Worm (Caenorhabditis elegans): ENCODE measurements around the gene F40G9.9.

F40G9.9 gene

ce11 chrIII:194160-194559 is 22.6 kb upstream of the F40G9.9 start, which contains the start of gene F40G9.17:
F40G9.17 (plus strand) TSS chrIII:194460.
- TF ChIP-seq hnd-1 (tag; optimal IDR thresholded peaks at IDR 0.05) (no peak), scrt-1 (GFP tag; IDR thresholded peaks at IDR 0.05) (no peak), ets-7 (tag; optimal IDR thresholded peaks at IDR 0.05) (no peak), tra-4 (tag; optimal IDR thresholded peaks at IDR 0.05) (no peak), hmg-4 (GFP tag; optimal IDR thresholded peaks at IDR 0.05) (no peak), flt-1 (GFP tag; IDR thresholded peaks at IDR 0.05) (no peak), tbx-11 (GFP tag; IDR thresholded peaks at IDR 0.05) (no peak), B0310.2 (tag; optimal IDR thresholded peaks at IDR 0.05) (no peak), ceh-13 (GFP tag; optimal IDR thresholded peaks at IDR 0.05) (no peak), aly-1 (tag; optimal IDR thresholded peaks at IDR 0.05) (no peak), ceh-36 (tag; optimal IDR thresholded peaks at IDR 0.05) (no peak), hmbx-1 (tag; optimal IDR thresholded peaks at IDR 0.05) (no peak), tbx-37 (GFP tag; conservative IDR thresholded peaks at IDR 0.05) (no peak), F13C5.2 (tag; optimal IDR thresholded peaks at IDR 0.05) (no peak), ama-1 (optimal IDR thresholded peaks at IDR 0.05) (no peak), sea-1 (GFP tag; conservative IDR thresholded peaks at IDR 0.05) (no peak), pes-1 (GFP tag; IDR thresholded peaks at IDR 0.05) (no peak)

DNA sequence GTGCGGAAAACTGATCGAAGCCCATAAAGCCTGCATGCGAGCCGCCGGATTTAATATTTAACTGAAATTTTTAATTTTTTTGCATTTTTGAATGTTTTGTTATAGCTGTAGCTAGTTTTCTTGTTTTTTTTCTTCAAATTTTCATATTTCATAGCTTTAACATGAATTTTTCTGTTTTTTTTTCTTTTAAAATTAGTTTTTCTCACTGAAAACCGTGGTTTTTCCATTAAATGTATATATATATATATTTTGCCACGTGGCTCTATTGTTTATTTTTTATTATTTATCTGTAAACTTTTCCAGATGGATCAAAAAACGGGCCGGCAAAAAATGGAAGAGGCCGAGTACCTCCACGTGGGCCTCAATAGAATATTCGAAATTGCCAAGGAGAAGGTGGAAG is 20.3 kb upstream of the F40G9.9 start, which contains the start of gene sec-20:
Gene sec-20 (plus strand): TSS at position 301 of the 400 bp plus-strand sequence.
- TF ChIP-seq pes-1 (GFP tag; IDR thresholded peaks at IDR 0.05) (no peak), sea-1 (GFP tag; conservative IDR thresholded peaks at IDR 0.05) (no peak), tbx-37 (GFP tag; conservative IDR thresholded peaks at IDR 0.05) (no peak), ceh-36 (tag; optimal IDR thresholded peaks at IDR 0.05) (no peak), ama-1 (optimal IDR thresholded peaks at IDR 0.05) (no peak), tra-4 (tag; optimal IDR thresholded peaks at IDR 0.05) (no peak), aly-1 (tag; optimal IDR thresholded peaks at IDR 0.05) (no peak), scrt-1 (GFP tag; IDR thresholded peaks at IDR 0.05) (no peak), tbx-11 (GFP tag; IDR thresholded peaks at IDR 0.05) (no peak), ets-7 (tag; optimal IDR thresholded peaks at IDR 0.05) (no peak), flt-1 (GFP tag; IDR thresholded peaks at IDR 0.05) (no peak), B0310.2 (tag; optimal IDR thresholded peaks at IDR 0.05) (no peak), hmbx-1 (tag; optimal IDR thresholded peaks at IDR 0.05) (no peak), hmg-4 (GFP tag; optimal IDR thresholded peaks at IDR 0.05) (no peak), ceh-13 (GFP tag; optimal IDR thresholded peaks at IDR 0.05) (no peak)

DNA sequence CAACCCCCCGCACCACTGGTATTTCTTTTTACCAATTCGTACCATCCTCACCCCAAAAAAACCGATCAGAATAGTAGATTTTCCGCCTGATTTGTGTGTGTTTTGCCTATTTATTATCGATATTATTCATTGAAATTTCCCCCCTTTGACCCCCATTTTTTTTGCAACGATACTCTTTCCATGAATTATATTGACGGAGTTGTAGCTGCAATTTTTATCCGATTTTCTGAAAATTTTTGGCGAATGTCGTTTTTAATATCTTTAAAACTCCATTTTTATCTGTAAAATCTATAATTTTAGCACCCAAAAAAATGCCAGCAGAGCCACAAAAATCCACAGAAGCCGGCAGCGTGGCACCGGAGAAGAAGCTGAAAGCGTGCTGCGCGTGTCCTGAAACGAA is 19.2 kb upstream of the F40G9.9 start, which contains the start of gene cox-17:
Gene cox-17 (plus strand): TSS at position 301 of the 400 bp plus-strand sequence.
- TF ChIP-seq sea-1 (GFP tag; conservative IDR thresholded peaks at IDR 0.05) (no peak), aly-1 (tag; optimal IDR thresholded peaks at IDR 0.05) (no peak), B0310.2 (tag; optimal IDR thresholded peaks at IDR 0.05) (no peak)

DNA sequence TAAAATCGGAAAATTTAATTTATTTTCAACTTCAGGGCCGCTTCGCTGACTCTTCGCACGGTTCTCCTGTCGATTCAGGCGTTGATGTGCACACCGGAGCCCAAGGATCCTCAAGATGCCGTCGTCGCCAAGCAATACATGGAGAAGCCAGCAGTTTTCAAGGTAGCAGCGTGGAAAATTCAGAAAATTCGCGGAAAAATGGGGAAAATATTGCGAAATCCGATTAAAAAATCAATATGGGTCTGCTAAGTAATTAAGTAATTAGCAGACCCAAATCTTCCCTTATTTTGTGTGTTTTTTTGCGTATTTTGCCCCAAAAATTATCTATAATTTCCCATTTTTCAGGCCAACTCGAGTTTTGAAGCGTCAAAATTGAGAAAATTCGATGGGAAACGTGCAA is 17.8 kb upstream of the F40G9.9 start:
- TF ChIP-seq sea-1 (GFP tag; conservative IDR thresholded peaks at IDR 0.05) (no peak), tbx-37 (GFP tag; conservative IDR thresholded peaks at IDR 0.05) (no peak), flt-1 (GFP tag; IDR thresholded peaks at IDR 0.05) (no peak), F13C5.2 (tag; optimal IDR thresholded peaks at IDR 0.05) (no peak), ama-1 (optimal IDR thresholded peaks at IDR 0.05) (no peak), hmg-4 (GFP tag; optimal IDR thresholded peaks at IDR 0.05) (no peak), tbx-11 (GFP tag; IDR thresholded peaks at IDR 0.05) (no peak), hnd-1 (tag; optimal IDR thresholded peaks at IDR 0.05) (no peak), B0310.2 (tag; optimal IDR thresholded peaks at IDR 0.05) (no peak), scrt-1 (GFP tag; IDR thresholded peaks at IDR 0.05) (no peak)

DNA sequence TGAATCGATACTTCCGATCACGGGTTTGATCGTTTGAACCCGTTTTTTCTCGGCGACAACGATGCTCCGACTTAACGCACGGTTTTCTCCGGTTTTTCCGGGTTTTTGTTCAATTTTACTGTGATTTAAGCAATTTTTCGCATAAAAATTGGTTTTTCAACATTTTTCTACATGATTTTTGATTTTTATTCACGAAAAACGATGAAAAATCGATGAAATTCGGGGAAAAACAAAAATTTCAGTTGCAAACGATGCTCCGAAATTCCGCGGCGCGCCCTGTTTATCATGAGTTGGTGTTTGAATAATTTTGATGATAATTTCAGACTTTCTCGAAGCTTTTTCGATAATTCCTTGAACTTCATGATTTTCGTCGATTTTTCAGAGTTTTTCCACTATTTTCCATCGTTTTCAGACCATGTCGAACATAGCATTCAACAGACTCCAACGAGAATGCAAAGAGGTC is 16.9 kb upstream of the F40G9.9 start, which contains the start of gene ubc-20:
Gene ubc-20 (plus strand): TSS at position 413 of the 463 bp plus-strand sequence.
- TF ChIP-seq hmg-4 (GFP tag; optimal IDR thresholded peaks at IDR 0.05) (no peak), ceh-36 (tag; optimal IDR thresholded peaks at IDR 0.05) (no peak), F13C5.2 (tag; optimal IDR thresholded peaks at IDR 0.05) (no peak), tra-4 (tag; optimal IDR thresholded peaks at IDR 0.05) (no peak), tbx-37 (GFP tag; conservative IDR thresholded peaks at IDR 0.05) (no peak), aly-1 (tag; optimal IDR thresholded peaks at IDR 0.05) (no peak), hnd-1 (tag; optimal IDR thresholded peaks at IDR 0.05) (no peak), ceh-13 (GFP tag; optimal IDR thresholded peaks at IDR 0.05) (no peak), ets-7 (tag; optimal IDR thresholded peaks at IDR 0.05) (no peak), B0310.2 (tag; optimal IDR thresholded peaks at IDR 0.05) (no peak), tbx-11 (GFP tag; IDR thresholded peaks at IDR 0.05) (no peak), flt-1 (GFP tag; IDR thresholded peaks at IDR 0.05) (no peak), pes-1 (GFP tag; IDR thresholded peaks at IDR 0.05) (no peak), sea-1 (GFP tag; conservative IDR thresholded peaks at IDR 0.05) (no peak), scrt-1 (GFP tag; IDR thresholded peaks at IDR 0.05) (no peak), ama-1 (optimal IDR thresholded peaks at IDR 0.05) (no peak), hmbx-1 (tag; optimal IDR thresholded peaks at IDR 0.05) (no peak)

- TF ChIP-seq ceh-13 (GFP tag; optimal IDR thresholded peaks at IDR 0.05): no peak
- TF ChIP-seq pes-1 (GFP tag; IDR thresholded peaks at IDR 0.05): no peak
- TF ChIP-seq aly-1 (tag; optimal IDR thresholded peaks at IDR 0.05): no peak
- no peak for TF ChIP-seq B0310.2 (tag; optimal IDR thresholded peaks at IDR 0.05)
- TF ChIP-seq hmbx-1 (tag; optimal IDR thresholded peaks at IDR 0.05): no peak
- TF ChIP-seq ama-1 (optimal IDR thresholded peaks at IDR 0.05): no peak
- no peak for TF ChIP-seq scrt-1 (GFP tag; IDR thresholded peaks at IDR 0.05)
- TF ChIP-seq flt-1 (GFP tag; IDR thresholded peaks at IDR 0.05): no peak
- no peak for TF ChIP-seq sea-1 (GFP tag; conservative IDR thresholded peaks at IDR 0.05)
- TF ChIP-seq hmg-4 (GFP tag; optimal IDR thresholded peaks at IDR 0.05): no peak
These were observed 16.3 kb upstream of the F40G9.9 start, which contains the start of gene mxl-2 for ce11 chrIII:187829-188228. mxl-2 (minus strand) TSS chrIII:188131.

DNA sequence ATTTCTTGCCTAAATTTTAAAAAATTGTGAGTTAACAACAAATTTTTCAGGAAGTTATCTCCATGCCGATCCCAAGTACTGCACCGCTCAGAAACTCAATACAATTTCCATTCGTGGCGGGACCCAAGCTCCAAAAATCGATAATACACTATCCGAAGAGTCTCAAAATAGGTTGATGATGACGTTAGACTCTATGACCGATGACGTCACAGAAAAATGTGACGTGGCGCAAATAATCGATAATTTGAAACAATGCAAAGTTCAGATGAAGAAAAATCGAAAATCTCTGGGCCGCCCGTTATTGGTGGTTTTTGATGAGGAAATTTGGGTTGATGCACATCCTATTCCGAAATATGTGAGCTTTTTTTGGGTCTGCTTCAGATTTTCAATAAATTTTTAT is 12.8 kb upstream of the F40G9.9 start:
- TF ChIP-seq sea-1 (GFP tag; conservative IDR thresholded peaks at IDR 0.05) (no peak), tbx-11 (GFP tag; IDR thresholded peaks at IDR 0.05) (no peak), ceh-13 (GFP tag; optimal IDR thresholded peaks at IDR 0.05) (no peak), aly-1 (tag; optimal IDR thresholded peaks at IDR 0.05) (no peak), ets-7 (tag; optimal IDR thresholded peaks at IDR 0.05) (no peak), ceh-36 (tag; optimal IDR thresholded peaks at IDR 0.05) (no peak), hmbx-1 (tag; optimal IDR thresholded peaks at IDR 0.05) (no peak), hnd-1 (tag; optimal IDR thresholded peaks at IDR 0.05) (no peak), B0310.2 (tag; optimal IDR thresholded peaks at IDR 0.05) (no peak), flt-1 (GFP tag; IDR thresholded peaks at IDR 0.05) (no peak), hmg-4 (GFP tag; optimal IDR thresholded peaks at IDR 0.05) (no peak), F13C5.2 (tag; optimal IDR thresholded peaks at IDR 0.05) (no peak), tbx-37 (GFP tag; conservative IDR thresholded peaks at IDR 0.05) (no peak), tra-4 (tag; optimal IDR thresholded peaks at IDR 0.05) (no peak), scrt-1 (GFP tag; IDR thresholded peaks at IDR 0.05) (no peak), pes-1 (GFP tag; IDR thresholded peaks at IDR 0.05) (no peak), ama-1 (optimal IDR thresholded peaks at IDR 0.05) (no peak)

Measured in whole organism, early embryonic.